Worm (Caenorhabditis elegans) whole organism, L1 larva: Measurements from ENCODE around the gene F47E1.1.

Source experiments
- C34B4.2 ChIP-seq: sonication (generic microtip); optimal IDR thresholded peaks from 2 replicates; lab custom pipeline; 2017; ENCODE audit warnings: mild to moderate bottlenecking, missing genetic modification characterization, missing compliant biosample characterization
- aha-1 ChIP-seq: fragments of 150-350 bp; optimal IDR thresholded peaks from 2 replicates; lab custom pipeline; 2014; ENCODE audit warnings: missing biosample characterization, missing genetic modification characterization
- ama-1 ChIP-seq: fragments of 150-350 bp; optimal IDR thresholded peaks from 2 replicates; lab custom pipeline; 2014
- blmp-1 ChIP-seq: fragments of 150-350 bp; optimal IDR thresholded peaks from 2 replicates; lab custom pipeline; 2014; ENCODE audit warnings: missing biosample characterization, missing genetic modification characterization
- ces-1 ChIP-seq: fragments of 150-350 bp; optimal IDR thresholded peaks from 2 replicates; lab custom pipeline; 2014; ENCODE audit warnings: missing biosample characterization, missing genetic modification reagents, missing genetic modification characterization
- dsc-1 ChIP-seq: sonication (generic microtip); optimal IDR thresholded peaks from 2 replicates; lab custom pipeline; 2016; ENCODE audit warnings: mild to moderate bottlenecking, missing genetic modification characterization, missing compliant biosample characterization
- efl-1 ChIP-seq, 4 experiments: fragments of 150-350 bp; optimal IDR thresholded peaks in 3 of 4; peaks in 1 of 4; 1 replicate in 1 of 4; 2 replicates in 3 of 4; lab custom pipeline; 2014; ENCODE audit warnings: missing biosample characterization in 2 of 4, missing genetic modification characterization in 2 of 4, missing genetic modification reagents in 2 of 4
- efl-3 ChIP-seq: fragments of 200-800 bp; sonication (Bioruptor generic); optimal IDR thresholded peaks from 2 replicates; lab custom pipeline; 2018; ENCODE audit warnings: mild to moderate bottlenecking, missing genetic modification characterization, missing compliant biosample characterization
- egl-13 ChIP-seq: sonication (generic microtip); optimal IDR thresholded peaks from 2 replicates; lab custom pipeline; 2016; ENCODE audit warnings: missing genotype, missing genetic modification reagents, missing genetic modification characterization, missing compliant biosample characterization
- elt-2 ChIP-seq: sonication (generic microtip); optimal IDR thresholded peaks from 2 replicates; lab custom pipeline; 2016; ENCODE audit warnings: missing genetic modification characterization, mild to moderate bottlenecking, inconsistent platforms, missing compliant biosample characterization, missing genetic modification reagents
- fkh-10 ChIP-seq: sonication (generic microtip); optimal IDR thresholded peaks from 2 replicates; lab custom pipeline; 2017; ENCODE audit warnings: missing biosample characterization, missing genetic modification reagents, missing genetic modification characterization
- fkh-8 ChIP-seq: sonication (generic microtip); optimal IDR thresholded peaks from 2 replicates; lab custom pipeline; 2016; ENCODE audit warnings: mild to moderate bottlenecking, missing genetic modification characterization, missing compliant biosample characterization
- fos-1 ChIP-seq: fragments of 150-350 bp; optimal IDR thresholded peaks from 2 replicates; lab custom pipeline; 2014; ENCODE audit warnings: missing biosample characterization, missing genetic modification characterization
- grh-1 ChIP-seq: fragments of 200-800 bp; sonication (Bioruptor generic); IDR thresholded peaks from 2 replicates; pipeline ENCODE4 v1.3.6; 2022; ENCODE audit warnings: missing genetic modification reagents, missing genetic modification characterization, missing compliant biosample characterization
- hpl-2 ChIP-seq: fragments of 150-350 bp; optimal IDR thresholded peaks from 2 replicates; lab custom pipeline; 2014; ENCODE audit warnings: missing biosample characterization, missing genetic modification reagents, missing genetic modification characterization
- irx-1 ChIP-seq: sonication (generic microtip); optimal IDR thresholded peaks from 2 replicates; lab custom pipeline; 2016; ENCODE audit warnings: missing genetic modification characterization, missing compliant biosample characterization
- lin-13 ChIP-seq: fragments of 150-350 bp; optimal IDR thresholded peaks from 2 replicates; lab custom pipeline; 2014; ENCODE audit warnings: missing biosample characterization, missing genetic modification reagents, missing genetic modification characterization
- lin-14 ChIP-seq: fragments of 200-800 bp; sonication (Bioruptor generic); optimal IDR thresholded peaks from 2 replicates; lab custom pipeline; 2018; ENCODE audit warnings: mild to moderate bottlenecking, missing genetic modification characterization, moderate library complexity, missing compliant biosample characterization
- lin-15B ChIP-seq: fragments of 150-350 bp; sonication (generic microtip); optimal IDR thresholded peaks from 3 replicates; lab custom pipeline; 2014; ENCODE audit warnings: missing biosample characterization, missing genetic modification characterization
- lin-35 ChIP-seq, 2 experiments: fragments of 150-350 bp; optimal IDR thresholded peaks; 2 replicates each; lab custom pipeline; 2014; ENCODE audit warnings: missing biosample characterization in 2 of 2, missing genetic modification characterization in 2 of 2, missing genetic modification reagents in 2 of 2
- lsy-2 ChIP-seq, 2 experiments: fragments of 150-350 bp; optimal IDR thresholded peaks; 2 replicates each; lab custom pipeline; 2014; ENCODE audit warnings: missing biosample characterization in 2 of 2, missing genetic modification characterization in 2 of 2
- mab-9 ChIP-seq: fragments of 200-800 bp; sonication (Bioruptor generic); IDR thresholded peaks from 2 replicates; pipeline ENCODE4 v1.3.6; 2022; ENCODE audit warnings: missing genetic modification reagents, missing genetic modification characterization, missing compliant biosample characterization
- mdl-1 ChIP-seq, 2 experiments: fragments of 150-350 bp; optimal IDR thresholded peaks; 2 replicates each; lab custom pipeline; 2014 to 2017; ENCODE audit warnings: missing biosample characterization in 2 of 2, missing genetic modification characterization in 2 of 2, inconsistent platforms in 1 of 2
- mep-1 ChIP-seq: fragments of 150-350 bp; optimal IDR thresholded peaks from 2 replicates; lab custom pipeline; 2014; ENCODE audit warnings: missing biosample characterization, missing genetic modification characterization
- nhr-11 ChIP-seq: fragments of 150-350 bp; optimal IDR thresholded peaks from 2 replicates; lab custom pipeline; 2014; ENCODE audit warnings: missing biosample characterization, missing genetic modification characterization
- nhr-12 ChIP-seq: sonication (generic microtip); optimal IDR thresholded peaks from 2 replicates; lab custom pipeline; 2017; ENCODE audit warnings: missing biosample characterization, missing genetic modification characterization
- nhr-20 ChIP-seq: sonication (generic microtip); optimal IDR thresholded peaks from 2 replicates; lab custom pipeline; 2016; ENCODE audit warnings: mild to moderate bottlenecking, missing genetic modification characterization, missing compliant biosample characterization
- nhr-237 ChIP-seq: fragments of 150-350 bp; optimal IDR thresholded peaks from 2 replicates; lab custom pipeline; 2014; ENCODE audit warnings: missing biosample characterization, missing genetic modification characterization
- nhr-28 ChIP-seq: fragments of 150-350 bp; optimal IDR thresholded peaks from 2 replicates; lab custom pipeline; 2014; ENCODE audit warnings: missing biosample characterization, missing genetic modification characterization
- nhr-71 ChIP-seq: sonication (generic microtip); optimal IDR thresholded peaks from 2 replicates; lab custom pipeline; 2016; ENCODE audit warnings: mild to moderate bottlenecking, missing genetic modification characterization, moderate library complexity, missing compliant biosample characterization
- nhr-84 ChIP-seq: sonication (generic microtip); optimal IDR thresholded peaks from 2 replicates; lab custom pipeline; 2017; ENCODE audit warnings: missing biosample characterization, missing genetic modification characterization
- nhr-85 ChIP-seq: sonication (generic microtip); peaks from one replicate; lab custom pipeline; 2016; ENCODE audit warnings: missing genetic modification characterization, inconsistent platforms, missing compliant biosample characterization
- nhr-90 ChIP-seq: sonication (generic microtip); optimal IDR thresholded peaks from 2 replicates; lab custom pipeline; 2016; ENCODE audit warnings: mild to moderate bottlenecking, missing genetic modification characterization, missing compliant biosample characterization; ENCODE audit not compliant: poor library complexity
- pax-3 ChIP-seq: fragments of 200-800 bp; sonication (Bioruptor generic); optimal IDR thresholded peaks from 2 replicates; lab custom pipeline; 2018; ENCODE audit warnings: mild to moderate bottlenecking, missing genetic modification characterization, moderate library complexity, missing compliant biosample characterization
- sox-4 ChIP-seq: sonication (generic microtip); optimal IDR thresholded peaks from 2 replicates; lab custom pipeline; 2016; ENCODE audit warnings: missing genetic modification characterization, missing compliant biosample characterization
- sptf-1 ChIP-seq: fragments of 150-350 bp; optimal IDR thresholded peaks from 2 replicates; lab custom pipeline; 2014; ENCODE audit warnings: missing biosample characterization, missing genetic modification characterization
- sup-37 ChIP-seq: fragments of 200-800 bp; sonication (Bioruptor generic); optimal IDR thresholded peaks from 2 replicates; lab custom pipeline; 2018; ENCODE audit warnings: mild to moderate bottlenecking, missing genetic modification characterization, missing compliant biosample characterization
- swsn-7 ChIP-seq: sonication (generic microtip); optimal IDR thresholded peaks from 2 replicates; lab custom pipeline; 2016; ENCODE audit warnings: missing genetic modification characterization, missing compliant biosample characterization
- tbx-2 ChIP-seq: sonication (generic microtip); optimal IDR thresholded peaks from 2 replicates; lab custom pipeline; 2016; ENCODE audit warnings: missing genetic modification characterization, missing compliant biosample characterization
- unc-30 ChIP-seq: sonication (generic microtip); optimal IDR thresholded peaks from 2 replicates; lab custom pipeline; 2017; ENCODE audit warnings: missing biosample characterization, missing genetic modification characterization
- unc-98 ChIP-seq: fragments of 200-800 bp; sonication (Bioruptor generic); IDR thresholded peaks from 2 replicates; pipeline ENCODE4 v1.3.6; 2022; ENCODE audit warnings: missing genetic modification characterization, missing compliant biosample characterization
- vab-15 ChIP-seq: sonication (generic microtip); optimal IDR thresholded peaks from 2 replicates; lab custom pipeline; 2017; ENCODE audit warnings: missing genotype, mild to moderate bottlenecking, missing genetic modification characterization, missing compliant biosample characterization
- ztf-4 ChIP-seq: fragments of 150-350 bp; optimal IDR thresholded peaks from 2 replicates; lab custom pipeline; 2014; ENCODE audit warnings: missing biosample characterization, missing genetic modification characterization

Gene F47E1.1

DNA sequence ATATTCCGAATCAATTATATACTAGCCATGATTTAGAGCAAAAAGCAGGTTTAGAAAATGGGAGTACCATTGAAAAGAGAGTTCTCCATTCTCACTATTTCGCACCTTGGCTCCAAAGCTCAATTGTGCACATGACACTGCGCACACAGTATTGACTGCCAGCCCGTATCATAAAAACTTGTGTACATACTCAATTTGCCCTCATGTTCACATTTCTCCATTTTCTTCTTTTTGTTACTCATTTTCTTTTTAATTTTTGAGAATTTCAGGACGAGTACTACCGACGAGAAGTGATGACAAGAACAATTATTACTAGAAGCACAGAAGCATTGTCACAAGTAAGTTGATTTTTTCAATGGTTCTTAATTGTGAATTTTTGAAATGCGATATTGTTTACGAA, 27.4 kb downstream of the F47E1.1 start:
- TF ChIP-seq lsy-2 (tag; optimal IDR thresholded peaks at IDR 0.05; lab: Kevin White, UChicago) (no peak), nhr-85 (tag; lab: Kevin White, UChicago) (no peak), efl-1 (optimal IDR thresholded peaks at IDR 0.05; lab: Kevin White, UChicago) (no peak), efl-1 (GFP tag; optimal IDR thresholded peaks at IDR 0.05 in 1 of 2; lab: Kevin White, UChicago) (peak in 1 of 2 experiments; percentile 85), fos-1 (tag; lab: Kevin White, UChicago) (no peak), elt-2 (peak; percentile 28)

ce11 chrX:9105075-9105474, 28.1 kb downstream of the F47E1.1 start:
- TF ChIP-seq grh-1 (no peak), elt-2 (peak; percentile 54), efl-1 (optimal IDR thresholded peaks at IDR 0.05; lab: Kevin White, UChicago) (no peak), efl-1 (GFP tag; optimal IDR thresholded peaks at IDR 0.05 in 1 of 2; lab: Kevin White, UChicago) (peak in 1 of 2 experiments; percentile 87)

ce11 chrX:9105888-9106287, 28.9 kb downstream of the F47E1.1 start:
- TF ChIP-seq irx-1: no peak
- no peak for TF ChIP-seq nhr-237
- no peak for TF ChIP-seq mep-1
- TF ChIP-seq lsy-2 (tag; optimal IDR thresholded peaks at IDR 0.05; lab: Kevin White, UChicago): no peak
- no peak for TF ChIP-seq unc-30 (tag; lab: Kevin White, UChicago)
- no peak for TF ChIP-seq lin-35 (GFP tag; optimal IDR thresholded peaks at IDR 0.05; lab: Kevin White, UChicago)
- TF ChIP-seq mab-9 (GFP tag; lab: Robert Waterston, UW): no peak
- no peak for TF ChIP-seq elt-2
- TF ChIP-seq nhr-28 (tag; lab: Kevin White, UChicago): no peak
- TF ChIP-seq fkh-8 (tag; lab: Kevin White, UChicago): no peak
- no peak for TF ChIP-seq ztf-4 (tag; lab: Kevin White, UChicago)
- TF ChIP-seq swsn-7 (tag; lab: Kevin White, UChicago): no peak
- no peak for TF ChIP-seq nhr-71 (tag; lab: Kevin White, UChicago)
- no peak for TF ChIP-seq ama-1
- no peak for TF ChIP-seq sox-4 (tag; lab: Kevin White, UChicago)
- TF ChIP-seq, all 84 proteins: peak for 0

ce11 chrX:9107866-9108265, 30.9 kb downstream of the F47E1.1 start:
- TF ChIP-seq fos-1 (tag; lab: Kevin White, UChicago) (no peak), efl-3 (no peak), sox-4 (tag; lab: Kevin White, UChicago) (no peak), C34B4.2 (tag; lab: Kevin White, UChicago) (no peak), egl-13 (no peak), ces-1 (GFP tag; lab: Kevin White, UChicago) (no peak)

DNA sequence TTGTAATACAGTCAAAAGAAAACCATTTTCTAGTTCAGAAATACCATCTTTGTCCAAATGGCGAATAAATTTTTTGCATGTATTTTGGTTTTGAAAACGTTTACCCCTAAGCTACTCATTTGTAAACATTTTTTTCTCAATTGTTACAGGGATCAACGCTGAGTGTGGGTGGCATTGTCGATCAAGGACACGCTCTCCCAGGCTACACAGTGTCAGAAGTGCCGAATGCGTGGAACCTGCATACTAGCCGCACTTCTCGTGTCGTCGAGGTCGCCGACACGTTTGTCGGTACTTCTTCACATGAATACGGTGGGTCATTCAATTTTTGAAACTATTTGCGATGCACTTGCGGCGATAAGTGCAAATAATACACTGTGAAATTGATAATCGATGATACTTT, 34.6 kb downstream of the F47E1.1 start:
- peak; percentile 28 for TF ChIP-seq lin-14 (GFP tag; lab: Kevin White, UChicago)
- no peak for TF ChIP-seq nhr-20 (tag; lab: Kevin White, UChicago)
- TF ChIP-seq sptf-1 (tag; lab: Kevin White, UChicago): no peak
- TF ChIP-seq sup-37 (GFP tag; lab: Kevin White, UChicago): no peak

- no peak for TF ChIP-seq fos-1 (tag; lab: Kevin White, UChicago)
- TF ChIP-seq dsc-1 (tag; lab: Kevin White, UChicago): no peak
- peak; percentile 35 for TF ChIP-seq blmp-1 (tag; lab: Kevin White, UChicago)
- peak; percentile 50 for TF ChIP-seq tbx-2 (tag; lab: Kevin White, UChicago)
- no peak for TF ChIP-seq pax-3 (tag; lab: Kevin White, UChicago)
- TF ChIP-seq hpl-2 (GFP tag; lab: Kevin White, UChicago): peak; percentile 34
- no peak for TF ChIP-seq ces-1 (GFP tag; lab: Kevin White, UChicago)
- peak; percentile 12 for TF ChIP-seq nhr-90 (tag; lab: Kevin White, UChicago)
- peak; percentile 61 for TF ChIP-seq lin-15B (tag; lab: Kevin White, UChicago)
- TF ChIP-seq unc-98: no peak
- TF ChIP-seq egl-13: no peak
- TF ChIP-seq efl-3: no peak
- no peak for TF ChIP-seq ama-1
- TF ChIP-seq aha-1 (tag; lab: Kevin White, UChicago): no peak
- TF ChIP-seq fkh-10 (GFP tag; lab: Kevin White, UChicago): peak; percentile 66
- no peak for TF ChIP-seq vab-15
- TF ChIP-seq nhr-11 (tag; lab: Kevin White, UChicago): no peak
- TF ChIP-seq nhr-12 (tag; lab: Kevin White, UChicago): no peak
- no peak for TF ChIP-seq nhr-84
- peak in 1 of 2 experiments; percentile 42 for TF ChIP-seq mdl-1 (tag; optimal IDR thresholded peaks at IDR 0.05; lab: Kevin White, UChicago)
- TF ChIP-seq grh-1: no peak
- peak; percentile 7 to 44 for TF ChIP-seq lsy-2 (tag; optimal IDR thresholded peaks at IDR 0.05; lab: Kevin White, UChicago)
- no peak for TF ChIP-seq lin-13 (GFP tag; lab: Kevin White, UChicago)
Measured at ce11 chrX:9113829-9114228, 36.8 kb downstream of the F47E1.1 start, which contains the start of gene C25A11.2. C25A11.2 (plus strand) TSS chrX:9114066.
